Worm (Caenorhabditis elegans) whole organism, midembryonic: ENCODE measurements around the gene C04E6.7.

ENCODE experiments used
- T22C8.4 ChIP-seq: fragments of 200-800 bp; sonication (Bioruptor generic); IDR thresholded peaks from 2 replicates; pipeline ENCODE4 v1.3.6; 2022; ENCODE audit warnings: missing genetic modification characterization, missing compliant biosample characterization
- cog-1 ChIP-seq: sonication (generic microtip); optimal IDR thresholded peaks from 2 replicates; lab custom pipeline; 2016; ENCODE audit warnings: missing genetic modification characterization, missing compliant biosample characterization
- flt-1 ChIP-seq: fragments of 200-800 bp; sonication (Bioruptor generic); IDR thresholded peaks from 2 replicates; pipeline ENCODE4 v1.3.6; 2022; ENCODE audit warnings: missing genetic modification characterization, missing compliant biosample characterization
- ref-1 ChIP-seq: fragments of 200-800 bp; sonication (Bioruptor generic); conservative IDR thresholded peaks from 2 replicates; pipeline ENCODE4 v1.3.6; 2022; ENCODE audit warnings: missing genetic modification reagents, missing genetic modification characterization, missing compliant biosample characterization
- tab-1 ChIP-seq: fragments of 200-800 bp; sonication (Bioruptor generic); IDR thresholded peaks from 2 replicates; pipeline ENCODE4 v1.3.6; 2022; ENCODE audit warnings: missing genetic modification characterization, missing compliant biosample characterization
- ztf-23 ChIP-seq: fragments of 200-800 bp; sonication (Bioruptor generic); IDR thresholded peaks from 2 replicates; pipeline ENCODE4 v1.3.6; 2022; ENCODE audit warnings: missing genetic modification reagents, missing genetic modification characterization, missing compliant biosample characterization

ce11 chrV:5845162-5845561 lies 48.0 kb upstream of the C04E6.7 start:
- TF ChIP-seq flt-1 (GFP tag; lab: Robert Waterston, UW), result no peak
- no peak for TF ChIP-seq tab-1 (GFP tag; lab: Robert Waterston, UW)
- TF ChIP-seq ztf-23, result no peak
- no peak for TF ChIP-seq T22C8.4
- TF ChIP-seq cog-1 (tag; lab: Kevin White, UChicago), result no peak
- no peak for TF ChIP-seq ref-1
